Fruit fly (Drosophila melanogaster) whole organism, pupa: Measurements from ENCODE around the gene PolI.

ENCODE experiments used
- CG12605 ChIP-seq: fragments of 200-800 bp; sonication (Bioruptor generic); IDR thresholded peaks from 2 replicates; pipeline ENCODE4 v1.3.6; 2022; ENCODE audit warnings: missing biosample characterization, missing genetic modification characterization
- CG15710 ChIP-seq: fragments of 200-800 bp; sonication (Bioruptor generic); optimal IDR thresholded peaks from 2 replicates; lab custom pipeline; 2018; ENCODE audit warnings: missing biosample characterization, mild to moderate bottlenecking, missing genetic modification characterization, moderate library complexity
- CG17806 ChIP-seq: fragments of 200-800 bp; sonication (Bioruptor generic); optimal IDR thresholded peaks from 2 replicates; lab custom pipeline; 2018; ENCODE audit warnings: missing biosample characterization, mild to moderate bottlenecking, missing genetic modification characterization, moderate library complexity
- Ets98B ChIP-seq: fragments of 200-800 bp; sonication (Bioruptor generic); IDR thresholded peaks from 2 replicates; pipeline ENCODE4 v1.3.6; 2022; ENCODE audit warnings: missing biosample characterization, missing genetic modification characterization
- Pif1A ChIP-seq: fragments of 200-800 bp; sonication (Bioruptor generic); optimal IDR thresholded peaks from 3 replicates; lab custom pipeline; 2016; ENCODE audit warnings: missing biosample characterization, missing genetic modification characterization
- Pif1B ChIP-seq: fragments of 200-800 bp; sonication (Bioruptor generic); optimal IDR thresholded peaks from 3 replicates; lab custom pipeline; 2016; ENCODE audit warnings: missing biosample characterization, missing genetic modification characterization
- Snoo ChIP-seq: fragments of 200-800 bp; sonication (Bioruptor generic); optimal IDR thresholded peaks from 3 replicates; lab custom pipeline; 2017; ENCODE audit warnings: missing biosample characterization, mild to moderate bottlenecking, missing genetic modification characterization, inconsistent platforms
- gl ChIP-seq: fragments of 200-800 bp; sonication (Bioruptor generic); optimal IDR thresholded peaks from 2 replicates; lab custom pipeline; 2018; ENCODE audit warnings: missing biosample characterization, mild to moderate bottlenecking, missing genetic modification characterization

dm6 chr3R:8217727-8218126 is 15.6 kb upstream of the PolI start, which contains the start of gene CG7800:
- no peak for TF ChIP-seq Pif1A (GFP tag; lab: Kevin White, UChicago)
- no peak for TF ChIP-seq Ets98B (GFP tag; lab: Robert Waterston, UW)
- TF ChIP-seq CG15710, result no peak
- TF ChIP-seq CG12605 (GFP tag; lab: Robert Waterston, UW), result no peak
- no peak for TF ChIP-seq Pif1B (GFP tag; lab: Kevin White, UChicago)
- TF ChIP-seq Snoo, result no peak
- TF ChIP-seq gl, result no peak
- no peak for TF ChIP-seq CG17806 (tag; lab: Kevin White, UChicago)
